Comparison of ENCODE assay signal across 2 worm cellular contexts in genomic region chrIV:6427223-6427622, ce11.
A peak's percentile ranks its signal among the peaks of the same experiment; 100 is the strongest.
TF ChIP-seq lines count a peak whose summit lies in the region.

No protein-coding gene starts in this region.

TF ChIP-seq in whole organism, L1 larva, 84 proteins besides CTCF, POLR2A, EP300 and RAD21:
- TF ChIP-seq lin-13 (GFP tag; optimal IDR thresholded peaks at IDR 0.05; lab: Kevin White, UChicago) (no peak), sup-37 (GFP tag; optimal IDR thresholded peaks at IDR 0.05; lab: Kevin White, UChicago) (no peak), hpl-2 (GFP tag; optimal IDR thresholded peaks at IDR 0.05; lab: Kevin White, UChicago) (no peak), zip-4 (GFP tag; optimal IDR thresholded peaks at IDR 0.05; lab: Kevin White, UChicago) (no peak), nhr-71 (tag; optimal IDR thresholded peaks at IDR 0.05; lab: Kevin White, UChicago) (no peak), blmp-1 (tag; optimal IDR thresholded peaks at IDR 0.05; lab: Kevin White, UChicago) (peak; percentile 46), nhr-19 (GFP tag; conservative IDR thresholded peaks at IDR 0.05; lab: Robert Waterston, UW) (no peak), grh-1 (GFP tag; IDR thresholded peaks at IDR 0.05; lab: Robert Waterston, UW) (peak; percentile 42; the same call in 1 of the 2 replicates), sptf-1 (tag; optimal IDR thresholded peaks at IDR 0.05; lab: Kevin White, UChicago) (no peak), skn-1 (tag; optimal IDR thresholded peaks at IDR 0.05; lab: Kevin White, UChicago) (no peak), aha-1 (tag; optimal IDR thresholded peaks at IDR 0.05; lab: Kevin White, UChicago) (no peak), efl-1 (optimal IDR thresholded peaks at IDR 0.05; lab: Kevin White, UChicago) (peak in 1 of 2 experiments; percentile 0), efl-1 (GFP tag; optimal IDR thresholded peaks at IDR 0.05 in 1 of 2; lab: Kevin White, UChicago) (no peak), elt-3 (tag; optimal IDR thresholded peaks at IDR 0.05; lab: Kevin White, UChicago) (no peak), lin-15B (tag; optimal IDR thresholded peaks at IDR 0.05; lab: Kevin White, UChicago) (no peak), ces-1 (GFP tag; optimal IDR thresholded peaks at IDR 0.05; lab: Kevin White, UChicago) (no peak), ceh-90 (tag; optimal IDR thresholded peaks at IDR 0.05; lab: Kevin White, UChicago) (no peak), fkh-10 (GFP tag; optimal IDR thresholded peaks at IDR 0.05; lab: Kevin White, UChicago) (no peak), nhr-84 (tag; optimal IDR thresholded peaks at IDR 0.05; lab: Kevin White, UChicago) (no peak), lir-3 (tag; optimal IDR thresholded peaks at IDR 0.05; lab: Kevin White, UChicago; ENCODE audit: poor library complexity) (no peak), unc-98 (GFP tag; IDR thresholded peaks at IDR 0.05; lab: Robert Waterston, UW) (no peak), mab-9 (GFP tag; IDR thresholded peaks at IDR 0.05; lab: Robert Waterston, UW) (no peak), tbx-2 (tag; optimal IDR thresholded peaks at IDR 0.05; lab: Kevin White, UChicago) (peak; percentile 22), irx-1 (tag; optimal IDR thresholded peaks at IDR 0.05; lab: Kevin White, UChicago) (no peak), snpc-4 (tag; optimal IDR thresholded peaks at IDR 0.05; lab: Kevin White, UChicago) (no peak), zag-1 (tag; optimal IDR thresholded peaks at IDR 0.05; lab: Kevin White, UChicago) (no peak), nhr-12 (tag; optimal IDR thresholded peaks at IDR 0.05; lab: Kevin White, UChicago) (no peak), ama-1 (optimal IDR thresholded peaks at IDR 0.05; lab: Kevin White, UChicago) (no peak), nhr-11 (tag; optimal IDR thresholded peaks at IDR 0.05; lab: Kevin White, UChicago) (no peak), nhr-85 (tag; lab: Kevin White, UChicago) (peak; percentile 92), lin-14 (GFP tag; optimal IDR thresholded peaks at IDR 0.05; lab: Kevin White, UChicago) (peak; percentile 79)

TF ChIP-seq in whole organism, L2 larva, 48 proteins besides CTCF, POLR2A, EP300 and RAD21:
- TF ChIP-seq nhr-25 (tag; optimal IDR thresholded peaks at IDR 0.05; lab: Kevin White, UChicago) (peak; percentile 58), lin-13 (GFP tag; optimal IDR thresholded peaks at IDR 0.05; lab: Kevin White, UChicago) (no peak), unc-55 (GFP tag; optimal IDR thresholded peaks at IDR 0.05; lab: Kevin White, UChicago) (peak; percentile 57), nhr-77 (tag; optimal IDR thresholded peaks at IDR 0.05; lab: Kevin White, UChicago) (no peak), crh-2 (tag; optimal IDR thresholded peaks at IDR 0.05; lab: Kevin White, UChicago) (no peak), sma-9 (GFP tag; optimal IDR thresholded peaks at IDR 0.05; lab: Kevin White, UChicago) (peak; percentile 29), sma-9 (tag; optimal IDR thresholded peaks at IDR 0.05; lab: Kevin White, UChicago) (no peak)

Comparison
In these comparisons a context has a peak if more than half of its experiments do, and no peak if none do; other contexts are left out.
1. Of the 22 proteins assayed by ChIP-seq in both whole organism, L1 larva and whole organism, L2 larva: peak only in whole organism, L1 larva: blmp-1; only in whole organism, L2 larva: none; in both: none; in neither: 21.